Fruit fly (Drosophila melanogaster): ENCODE measurements around the gene mRpL38.

The mRpL38 gene

DNA sequence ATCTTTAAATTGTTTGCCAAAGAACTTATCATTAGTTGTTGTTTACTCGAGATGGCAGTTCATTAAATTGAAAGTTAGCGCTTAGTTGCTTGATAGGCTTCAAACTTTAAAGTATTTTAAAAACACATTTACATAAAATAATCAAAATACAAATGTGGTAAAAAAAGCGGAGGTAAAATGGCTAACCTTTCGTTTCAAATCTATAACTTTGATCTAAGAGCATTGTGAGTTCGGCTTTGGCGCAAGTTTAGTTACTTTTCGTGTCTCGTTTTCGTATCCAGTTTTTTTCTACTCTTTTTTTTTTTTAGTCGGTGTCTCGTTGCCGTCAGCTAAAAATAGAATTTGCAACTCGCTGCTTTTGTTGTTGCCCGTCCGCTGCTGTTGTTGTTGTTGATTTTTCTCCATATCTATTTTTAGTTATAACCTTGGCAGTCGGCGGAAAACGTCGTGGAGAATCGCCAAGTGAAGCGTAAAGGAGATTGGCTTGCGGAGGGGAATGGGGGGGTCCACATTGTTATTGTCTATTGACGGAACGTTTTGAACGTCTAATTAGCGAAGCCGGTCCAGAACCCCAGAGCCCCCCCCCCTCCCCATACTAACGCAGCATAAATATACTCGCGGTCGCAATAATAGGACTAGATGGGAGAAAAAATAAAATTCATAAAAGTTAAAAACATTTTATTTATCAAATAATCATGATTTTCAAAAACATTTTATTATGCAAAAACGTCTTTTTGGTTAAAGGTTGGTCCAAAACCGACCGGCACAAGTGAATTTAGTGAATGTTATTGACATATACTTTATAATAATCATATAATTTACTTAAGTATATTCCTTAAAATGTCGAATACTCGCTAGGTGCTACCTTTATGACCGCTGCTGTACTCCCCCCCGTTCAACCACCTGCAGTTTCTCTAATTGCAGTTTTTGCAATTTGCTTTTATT lies 11.3 kb upstream of the mRpL38 start (continued):
- TF ChIP-seq Bgb (GFP tag; IDR thresholded peaks at IDR 0.05; ENCODE audit: partially characterized antibody), result no peak
- TF ChIP-seq Bdp1 (GFP tag; optimal IDR thresholded peaks at IDR 0.05), result no peak
- TF ChIP-seq knrl (GFP tag; IDR thresholded peaks at IDR 0.05; ENCODE audit: partially characterized antibody), result no peak
- peak; percentile 26 for TF ChIP-seq Blimp-1 (GFP tag; optimal IDR thresholded peaks at IDR 0.05)
- no peak for TF ChIP-seq CG10565 (GFP tag; optimal IDR thresholded peaks at IDR 0.05)
- no peak for TF ChIP-seq Jarid2 (GFP tag; optimal IDR thresholded peaks at IDR 0.05)
- peak; percentile 75 for TF ChIP-seq grau (tag; optimal IDR thresholded peaks at IDR 0.05)
- TF ChIP-seq Elba2 (GFP tag; optimal IDR thresholded peaks at IDR 0.05), result no peak
- TF ChIP-seq Deaf1 (tag; optimal IDR thresholded peaks at IDR 0.05), result peak; percentile 31
- peak; percentile 54 for TF ChIP-seq sens (GFP tag)
- TF ChIP-seq CG3065 (GFP tag; optimal IDR thresholded peaks at IDR 0.05), result no peak
- peak; percentile 56 for TF ChIP-seq CG9817 (tag; optimal IDR thresholded peaks at IDR 0.05)
- TF ChIP-seq pan (optimal IDR thresholded peaks at IDR 0.05), result no peak
- TF ChIP-seq pan (GFP tag; optimal IDR thresholded peaks at IDR 0.05 in 1 of 2, IDR thresholded peaks at IDR 0.05 in 1 of 2), result peak in 1 of 2 experiments; percentile 42
- no peak for TF ChIP-seq CG6791 (GFP tag; IDR thresholded peaks at IDR 0.05; ENCODE audit: partially characterized antibody)
- peak; percentile 44; the same call in 1 of the 2 replicates for TF ChIP-seq wdn (GFP tag; IDR thresholded peaks at IDR 0.05)
- TF ChIP-seq Hmr (GFP tag; optimal IDR thresholded peaks at IDR 0.05), result peak; percentile 70
- peak; percentile 37 for TF ChIP-seq CG8924 (tag; optimal IDR thresholded peaks at IDR 0.05)
- TF ChIP-seq onecut (GFP tag; IDR thresholded peaks at IDR 0.05), result no peak
- no peak for TF ChIP-seq fru (optimal IDR thresholded peaks at IDR 0.05)
- peak; percentile 43; the same call in 1 of the 3 replicates for TF ChIP-seq CG34422 (GFP tag; IDR thresholded peaks at IDR 0.05)
- no peak for TF ChIP-seq dimm (GFP tag; IDR thresholded peaks at IDR 0.05)
- TF ChIP-seq pros (GFP tag; optimal IDR thresholded peaks at IDR 0.05), result no peak
- TF ChIP-seq wor (GFP tag; IDR thresholded peaks at IDR 0.05), result no peak
- peak; percentile 37 for TF ChIP-seq CG6254 (GFP tag; optimal IDR thresholded peaks at IDR 0.05)
- TF ChIP-seq Doc2 (GFP tag; IDR thresholded peaks at IDR 0.05), result no peak
- TF ChIP-seq zf30C (GFP tag; optimal IDR thresholded peaks at IDR 0.05), result no peak
- TF ChIP-seq CrebB (tag; optimal IDR thresholded peaks at IDR 0.05), result no peak
- peak; percentile 46 for TF ChIP-seq CG10274 (GFP tag; optimal IDR thresholded peaks at IDR 0.05)
- no peak for TF ChIP-seq NC2β (GFP tag; optimal IDR thresholded peaks at IDR 0.05)
- TF ChIP-seq BtbVII (GFP tag; optimal IDR thresholded peaks at IDR 0.05), result peak; percentile 31
- peak; percentile 19 for TF ChIP-seq CG15514 (GFP tag; optimal IDR thresholded peaks at IDR 0.05)
- TF ChIP-seq CG12744 (GFP tag; optimal IDR thresholded peaks at IDR 0.05), result no peak
- TF ChIP-seq crc (GFP tag; optimal IDR thresholded peaks at IDR 0.05), result no peak
- peak; percentile 10 for TF ChIP-seq CG6654 (GFP tag; optimal IDR thresholded peaks at IDR 0.05)
- no peak for TF ChIP-seq Atf-2 (GFP tag; optimal IDR thresholded peaks at IDR 0.05)
- TF ChIP-seq CG7839 (tag; optimal IDR thresholded peaks at IDR 0.05), result peak; percentile 71
- peak in 1 of 2 experiments; percentile 40 for TF ChIP-seq dpn (GFP tag; optimal IDR thresholded peaks at IDR 0.05)
- no peak for TF ChIP-seq klu (GFP tag; IDR thresholded peaks at IDR 0.05)
- no peak for TF ChIP-seq CG3726 (GFP tag; IDR thresholded peaks at IDR 0.05)
- TF ChIP-seq nom (GFP tag; optimal IDR thresholded peaks at IDR 0.05), result peak; percentile 55
- no peak for TF ChIP-seq vfl (GFP tag; optimal IDR thresholded peaks at IDR 0.05)
- TF ChIP-seq sens-2 (GFP tag; IDR thresholded peaks at IDR 0.05), result no peak
- no peak for TF ChIP-seq CG3407 (GFP tag; optimal IDR thresholded peaks at IDR 0.05)
- no peak for TF ChIP-seq gfzf (GFP tag; optimal IDR thresholded peaks at IDR 0.05)
- no peak for TF ChIP-seq pho (GFP tag; optimal IDR thresholded peaks at IDR 0.05)
- TF ChIP-seq row (GFP tag; IDR thresholded peaks at IDR 0.05), result peak; percentile 53

Data from whole organism, embryonic.